Fruit fly (Drosophila melanogaster): ENCODE measurements around the gene Alg13.
A peak's percentile ranks its signal among the peaks of the same experiment; 100 is the strongest.

- TF ChIP-seq pad (GFP tag; optimal IDR thresholded peaks at IDR 0.05) (peak; percentile 72), Clk (GFP tag; optimal IDR thresholded peaks at IDR 0.05) (peak; percentile 61), bab1 (GFP tag; optimal IDR thresholded peaks at IDR 0.05) (peak; percentile 88), ovo (GFP tag; optimal IDR thresholded peaks at IDR 0.05) (peak; percentile 6), toe (GFP tag; optimal IDR thresholded peaks at IDR 0.05) (no peak), cnc (optimal IDR thresholded peaks at IDR 0.05) (peak; percentile 94 to 96), Hr96 (GFP tag; optimal IDR thresholded peaks at IDR 0.05) (peak; percentile 75), CG11617 (GFP tag; optimal IDR thresholded peaks at IDR 0.05) (peak; percentile 61), Mnt (GFP tag; optimal IDR thresholded peaks at IDR 0.05) (peak; percentile 77)
Observed at dm6 chr3R:29153197-29153644, 14.8 kb upstream of the Alg13 start, which contains the start of the genes Slbp and Rpn2.

Data from whole organism, adult.